Worm (Caenorhabditis elegans) whole organism, L2 larva: ENCODE data around the gene T09B9.3.

Experiments used
- F13H6.1 ChIP-seq: sonication (generic microtip); optimal IDR thresholded peaks from 2 replicates; lab custom pipeline; 2016; ENCODE audit warnings: missing genetic modification characterization, missing compliant biosample characterization
- R02D3.7 ChIP-seq: fragments of 150-350 bp; optimal IDR thresholded peaks from 2 replicates; lab custom pipeline; 2014; ENCODE audit warnings: missing biosample characterization, missing genetic modification characterization
- Y55F3AM.14 ChIP-seq: fragments of 200-800 bp; sonication (Bioruptor generic); optimal IDR thresholded peaks from 2 replicates; lab custom pipeline; 2018; ENCODE audit warnings: mild to moderate bottlenecking, missing genetic modification characterization, missing compliant biosample characterization
- ZK546.5 ChIP-seq: sonication (generic microtip); optimal IDR thresholded peaks from 2 replicates; lab custom pipeline; 2017; ENCODE audit warnings: missing biosample characterization, missing genetic modification characterization
- aly-2 ChIP-seq: fragments of 150-350 bp; optimal IDR thresholded peaks from 2 replicates; lab custom pipeline; 2014; ENCODE audit warnings: missing biosample characterization, missing genetic modification characterization
- blmp-1 ChIP-seq: sonication (generic microtip); optimal IDR thresholded peaks from 2 replicates; lab custom pipeline; 2017; ENCODE audit warnings: missing genetic modification characterization, mild to moderate bottlenecking, missing compliant biosample characterization, antibody characterized with exemption, moderate library complexity; ENCODE audit not compliant: insufficient read depth
- ceh-82 ChIP-seq: fragments of 150-350 bp; optimal IDR thresholded peaks from 2 replicates; lab custom pipeline; 2014; ENCODE audit warnings: missing biosample characterization, missing genetic modification characterization
- crh-2 ChIP-seq: sonication (generic microtip); optimal IDR thresholded peaks from 2 replicates; lab custom pipeline; 2017; ENCODE audit warnings: missing biosample characterization, missing genetic modification characterization
- dmd-4 ChIP-seq: sonication (generic microtip); optimal IDR thresholded peaks from 2 replicates; lab custom pipeline; 2017; ENCODE audit warnings: missing biosample characterization, missing genetic modification characterization
- elt-3 ChIP-seq: sonication (generic microtip); optimal IDR thresholded peaks from 2 replicates; lab custom pipeline; 2017; ENCODE audit warnings: missing biosample characterization, missing genetic modification characterization
- fos-1 ChIP-seq: fragments of 150-350 bp; optimal IDR thresholded peaks from 2 replicates; lab custom pipeline; 2014; ENCODE audit warnings: missing biosample characterization, missing genetic modification characterization
- gmeb-1 ChIP-seq: fragments of 150-350 bp; optimal IDR thresholded peaks from 2 replicates; lab custom pipeline; 2014; ENCODE audit warnings: missing biosample characterization, missing genetic modification characterization
- lin-11 ChIP-seq: fragments of 150-350 bp; sonication (generic microtip); optimal IDR thresholded peaks from 2 replicates; lab custom pipeline; 2014; ENCODE audit warnings: missing biosample characterization, missing genetic modification characterization, inconsistent platforms, mixed read lengths
- lin-39 ChIP-seq: fragments of 150-350 bp; optimal IDR thresholded peaks from 2 replicates; lab custom pipeline; 2014; ENCODE audit warnings: missing biosample characterization, missing genetic modification reagents, missing genetic modification characterization
- lsy-2 ChIP-seq, 2 experiments: fragments of 150-350 bp in 1 of 2; sonication (generic microtip) in 1 of 2; optimal IDR thresholded peaks; 2 replicates each; lab custom pipeline; 2014 to 2017; ENCODE audit warnings: missing biosample characterization in 2 of 2, missing genetic modification characterization in 2 of 2
- mab-5 ChIP-seq: fragments of 150-350 bp; optimal IDR thresholded peaks from 2 replicates; lab custom pipeline; 2014; ENCODE audit warnings: missing biosample characterization, missing genetic modification characterization
- mbf-1 ChIP-seq: sonication (generic microtip); optimal IDR thresholded peaks from 2 replicates; lab custom pipeline; 2017; ENCODE audit warnings: missing biosample characterization, missing genetic modification characterization
- mdl-1 ChIP-seq, 2 experiments: fragments of 150-350 bp in 1 of 2; sonication (generic microtip) in 1 of 2; optimal IDR thresholded peaks; 2 replicates each; lab custom pipeline; 2017; ENCODE audit warnings: missing biosample characterization in 2 of 2, missing genetic modification characterization in 2 of 2
- nhr-10 ChIP-seq: sonication (generic microtip); optimal IDR thresholded peaks from 2 replicates; lab custom pipeline; 2017; ENCODE audit warnings: missing biosample characterization, missing genetic modification characterization
- nhr-11 ChIP-seq: fragments of 150-350 bp; optimal IDR thresholded peaks from 2 replicates; lab custom pipeline; 2014; ENCODE audit warnings: missing biosample characterization, missing genetic modification characterization
- nhr-21 ChIP-seq: fragments of 150-350 bp; optimal IDR thresholded peaks from 2 replicates; lab custom pipeline; 2014; ENCODE audit warnings: missing biosample characterization, missing genetic modification characterization
- nhr-23 ChIP-seq: fragments of 150-350 bp; optimal IDR thresholded peaks from 2 replicates; lab custom pipeline; 2014; ENCODE audit warnings: missing biosample characterization, missing genetic modification reagents, missing genetic modification characterization
- nhr-6 ChIP-seq: fragments of 150-350 bp; optimal IDR thresholded peaks from 2 replicates; lab custom pipeline; 2014; ENCODE audit warnings: missing biosample characterization, missing genetic modification characterization
- nhr-77 ChIP-seq: fragments of 150-350 bp; optimal IDR thresholded peaks from 2 replicates; lab custom pipeline; 2014; ENCODE audit warnings: missing biosample characterization, missing genetic modification characterization
- peb-1 ChIP-seq: fragments of 150-350 bp; optimal IDR thresholded peaks from 2 replicates; lab custom pipeline; 2014; ENCODE audit warnings: missing biosample characterization, missing genetic modification characterization
- sem-4 ChIP-seq: fragments of 150-350 bp; optimal IDR thresholded peaks from 2 replicates; lab custom pipeline; 2014; ENCODE audit warnings: missing biosample characterization, missing genetic modification reagents, missing genetic modification characterization
- sma-3 ChIP-seq: sonication (generic microtip); optimal IDR thresholded peaks from 2 replicates; lab custom pipeline; 2016; ENCODE audit warnings: missing genetic modification reagents, missing genetic modification characterization, missing compliant biosample characterization
- sma-9 ChIP-seq, 2 experiments: fragments of 150-350 bp in 1 of 2; sonication (generic microtip) in 1 of 2; optimal IDR thresholded peaks; 2 replicates each; lab custom pipeline; 2014 to 2016; ENCODE audit warnings: missing genetic modification characterization in 2 of 2, mild to moderate bottlenecking in 1 of 2, missing biosample characterization in 1 of 2, missing compliant biosample characterization in 1 of 2, missing genetic modification reagents in 1 of 2, moderate library complexity in 1 of 2
- snpc-4 ChIP-seq: fragments of 150-350 bp; optimal IDR thresholded peaks from 2 replicates; lab custom pipeline; 2014; ENCODE audit warnings: missing biosample characterization, missing genetic modification characterization
- unc-55 ChIP-seq: fragments of 150-350 bp; sonication (generic microtip); optimal IDR thresholded peaks from 3 replicates; lab custom pipeline; 2014; ENCODE audit warnings: missing biosample characterization, missing genetic modification reagents, missing genetic modification characterization
- ztf-1 ChIP-seq: fragments of 200-800 bp; sonication (Bioruptor generic); conservative IDR thresholded peaks from 2 replicates; pipeline ENCODE4 v1.3.6; 2022; ENCODE audit warnings: missing genetic modification characterization, missing compliant biosample characterization
- ztf-11 ChIP-seq: sonication (generic microtip); optimal IDR thresholded peaks from 2 replicates; lab custom pipeline; 2017; ENCODE audit warnings: missing biosample characterization, missing genetic modification characterization
- ztf-4 ChIP-seq: fragments of 150-350 bp; optimal IDR thresholded peaks from 2 replicates; lab custom pipeline; 2014; ENCODE audit warnings: missing biosample characterization, missing genetic modification characterization

The T09B9.3 gene

DNA sequence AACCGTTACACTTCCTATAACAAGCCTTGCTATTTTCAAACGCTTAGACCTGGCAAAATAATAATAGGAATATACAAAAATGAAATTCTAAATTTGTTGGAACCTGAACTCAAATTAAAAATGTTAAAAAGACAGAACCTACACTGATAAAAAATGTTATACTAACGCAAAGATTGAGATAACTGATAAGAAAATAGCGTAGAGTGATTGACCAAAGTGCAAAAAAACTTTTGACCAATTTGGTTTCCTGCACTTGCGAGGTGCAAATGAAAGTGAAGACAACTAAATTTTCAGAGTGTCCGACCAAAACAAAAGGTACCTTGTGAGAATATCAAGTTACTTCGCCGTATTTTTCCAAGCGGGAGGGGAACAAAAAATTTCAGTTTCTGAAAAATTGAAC is 34.4 kb upstream of the T09B9.3 start:
- TF ChIP-seq fos-1 (tag; lab: Kevin White, UChicago): peak; percentile 30
- no peak for TF ChIP-seq sma-9 (GFP tag; optimal IDR thresholded peaks at IDR 0.05; lab: Kevin White, UChicago)
- TF ChIP-seq sma-9 (tag; optimal IDR thresholded peaks at IDR 0.05; lab: Kevin White, UChicago): no peak

DNA sequence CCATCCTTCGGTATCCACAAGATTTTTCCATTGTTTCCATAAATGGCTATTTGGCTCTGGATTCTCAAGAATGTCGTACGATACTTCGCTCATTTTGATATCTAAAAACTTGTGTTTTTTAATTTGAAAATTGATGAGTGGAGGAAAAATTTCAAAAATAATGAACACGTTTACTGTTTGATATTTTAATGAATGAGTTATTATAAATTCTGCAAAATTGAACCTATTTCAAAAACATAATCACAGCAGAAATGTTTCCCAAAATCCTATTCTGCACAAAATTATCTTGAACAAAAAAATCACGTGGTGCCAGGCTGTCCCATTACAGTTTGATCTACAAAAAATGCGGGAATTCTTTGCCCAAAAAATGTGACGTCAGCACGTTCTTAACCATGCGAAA is 33.0 kb upstream of the T09B9.3 start, which contains the start of gene F36G3.2:
TSS of gene F36G3.2 (minus strand) at position 101 of the 400 bp plus-strand sequence.
- TF ChIP-seq fos-1 (tag; lab: Kevin White, UChicago) (no peak), nhr-77 (tag; lab: Kevin White, UChicago) (no peak), peb-1 (no peak), mab-5 (no peak), gmeb-1 (tag; lab: Kevin White, UChicago) (no peak), lin-39 (tag; lab: Kevin White, UChicago) (no peak), ztf-11 (no peak), elt-3 (no peak), unc-55 (GFP tag; lab: Kevin White, UChicago) (no peak), nhr-23 (tag; lab: Kevin White, UChicago) (no peak), ZK546.5 (tag; lab: Kevin White, UChicago) (no peak), ztf-1 (GFP tag; lab: Robert Waterston, UW) (no peak), nhr-10 (tag; lab: Kevin White, UChicago) (no peak), mbf-1 (tag; lab: Kevin White, UChicago) (no peak), sma-3 (GFP tag; lab: Kevin White, UChicago) (no peak), dmd-4 (tag; lab: Kevin White, UChicago) (no peak), nhr-6 (tag; lab: Kevin White, UChicago) (no peak)

DNA sequence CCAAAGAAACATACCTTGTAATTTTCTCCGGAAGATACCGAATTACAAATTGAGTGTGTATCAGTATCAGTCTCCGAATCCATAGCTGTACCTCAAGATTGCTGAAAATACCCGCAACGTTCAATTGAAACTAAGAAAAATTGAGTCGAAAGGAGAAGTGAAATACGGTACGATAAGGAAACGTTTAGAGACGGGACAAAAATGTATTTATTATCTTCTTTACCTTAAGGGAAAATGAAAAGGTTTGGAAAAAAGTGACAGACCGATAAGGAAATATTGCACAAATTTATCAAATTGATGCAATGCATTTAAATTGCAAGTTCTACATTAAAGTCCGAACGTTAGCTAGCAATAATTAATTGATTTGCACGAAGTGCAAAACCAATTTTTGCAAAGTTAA is 27.9 kb upstream of the T09B9.3 start, which contains the start of gene F36G3.1:
TSS of gene F36G3.1 (minus strand) at position 101 of the 400 bp plus-strand sequence.
- no peak for TF ChIP-seq mdl-1 (tag; optimal IDR thresholded peaks at IDR 0.05; lab: Kevin White, UChicago)
- TF ChIP-seq nhr-21: no peak
- no peak for TF ChIP-seq aly-2
- TF ChIP-seq nhr-6 (tag; lab: Kevin White, UChicago): no peak
- no peak for TF ChIP-seq peb-1
- no peak for TF ChIP-seq snpc-4 (tag; lab: Kevin White, UChicago)
- TF ChIP-seq blmp-1 (tag; lab: Kevin White, UChicago): no peak
- TF ChIP-seq nhr-11 (tag; lab: Kevin White, UChicago): no peak
- TF ChIP-seq R02D3.7 (tag; lab: Kevin White, UChicago): no peak

- TF ChIP-seq ceh-82 (tag; lab: Kevin White, UChicago) (no peak), F13H6.1 (tag; lab: Kevin White, UChicago) (no peak), crh-2 (tag; lab: Kevin White, UChicago) (no peak), mdl-1 (tag; optimal IDR thresholded peaks at IDR 0.05; lab: Kevin White, UChicago) (no peak), blmp-1 (tag; lab: Kevin White, UChicago) (peak; percentile 22), gmeb-1 (tag; lab: Kevin White, UChicago) (no peak), nhr-77 (tag; lab: Kevin White, UChicago) (no peak), aly-2 (no peak), sma-3 (GFP tag; lab: Kevin White, UChicago) (peak; percentile 4), R02D3.7 (tag; lab: Kevin White, UChicago) (no peak), sem-4 (tag; lab: Kevin White, UChicago) (peak; percentile 9), lsy-2 (tag; optimal IDR thresholded peaks at IDR 0.05; lab: Kevin White, UChicago) (no peak), sma-9 (GFP tag; optimal IDR thresholded peaks at IDR 0.05; lab: Kevin White, UChicago) (peak; percentile 11), sma-9 (tag; optimal IDR thresholded peaks at IDR 0.05; lab: Kevin White, UChicago) (no peak), fos-1 (tag; lab: Kevin White, UChicago) (peak; percentile 72), ztf-4 (tag; lab: Kevin White, UChicago) (no peak)
These were observed 24.7 kb upstream of the T09B9.3 start for ce11 chrX:9785865-9786264.

ce11 chrX:9782389-9782939 is 21.3 kb upstream of the T09B9.3 start:
- no peak for TF ChIP-seq Y55F3AM.14 (GFP tag; lab: Kevin White, UChicago)
- TF ChIP-seq fos-1 (tag; lab: Kevin White, UChicago): peak; percentile 51
- no peak for TF ChIP-seq lin-11 (tag; lab: Kevin White, UChicago)
